Worm (Caenorhabditis elegans) whole organism, young adult: ENCODE measurements around the gene nas-37.

Source experiments
- C06A6.2 ChIP-seq: fragments of 200-800 bp; sonication (Bioruptor generic); conservative IDR thresholded peaks from 2 replicates; pipeline ENCODE4 v1.3.6; 2022; ENCODE audit warnings: missing genetic modification characterization, missing compliant biosample characterization
- D2030.7 ChIP-seq: fragments of 200-800 bp; sonication (Bioruptor generic); IDR thresholded peaks from 2 replicates; pipeline ENCODE4 v1.3.6; 2022; ENCODE audit warnings: missing genetic modification reagents, missing genetic modification characterization, missing compliant biosample characterization
- F22D6.2 ChIP-seq: sonication (generic microtip); optimal IDR thresholded peaks from 2 replicates; lab custom pipeline; 2016; ENCODE audit warnings: mild to moderate bottlenecking, missing genetic modification characterization, missing compliant biosample characterization
- F33H1.4 ChIP-seq: fragments of 200-800 bp; sonication (Bioruptor generic); IDR thresholded peaks from 2 replicates; pipeline ENCODE4 v1.3.6; 2022; ENCODE audit warnings: missing genetic modification reagents, missing genetic modification characterization, missing compliant biosample characterization
- T07F8.4 ChIP-seq: sonication (generic microtip); optimal IDR thresholded peaks from 2 replicates; lab custom pipeline; 2016; ENCODE audit warnings: mild to moderate bottlenecking, missing genetic modification characterization, moderate library complexity, missing compliant biosample characterization
- T26A5.8 ChIP-seq: sonication (generic microtip); optimal IDR thresholded peaks from 2 replicates; lab custom pipeline; 2016; ENCODE audit warnings: missing genetic modification characterization, missing compliant biosample characterization
- Y53G8AR.9 ChIP-seq: fragments of 200-800 bp; sonication (Bioruptor generic); conservative IDR thresholded peaks from 2 replicates; pipeline ENCODE4 v1.3.6; 2022; ENCODE audit warnings: missing genetic modification reagents, missing genetic modification characterization, missing compliant biosample characterization
- Y67H2A.10 ChIP-seq: fragments of 200-800 bp; sonication (Bioruptor generic); conservative IDR thresholded peaks from 2 replicates; pipeline ENCODE4 v1.3.6; 2022; ENCODE audit warnings: missing genetic modification reagents, missing genetic modification characterization, missing compliant biosample characterization
- Y95B8A.8 ChIP-seq: fragments of 200-800 bp; sonication (Bioruptor generic); IDR thresholded peaks from 2 replicates; pipeline ENCODE4 v1.3.6; 2022; ENCODE audit warnings: missing genetic modification reagents, missing genetic modification characterization, missing compliant biosample characterization
- aptf-3 ChIP-seq: fragments of 200-800 bp; sonication (Bioruptor generic); IDR thresholded peaks from 2 replicates; pipeline ENCODE4 v1.3.6; 2022; ENCODE audit warnings: missing genetic modification characterization, missing compliant biosample characterization
- ccch-3 ChIP-seq: fragments of 200-800 bp; sonication (Bioruptor generic); optimal IDR thresholded peaks from 2 replicates; lab custom pipeline; 2018; ENCODE audit warnings: mild to moderate bottlenecking, missing genetic modification characterization, missing compliant biosample characterization
- cebp-1 ChIP-seq, 2 experiments: fragments of 200-800 bp in 1 of 2; sonication (Bioruptor generic) in 1 of 2; sonication (generic microtip) in 1 of 2; IDR thresholded peaks in 1 of 2; optimal IDR thresholded peaks in 1 of 2; 2 replicates each; pipeline versions ENCODE4 v1.3.6 to Lab custom; 2017 to 2022; ENCODE audit warnings: missing compliant biosample characterization in 2 of 2, missing genetic modification characterization in 2 of 2, mild to moderate bottlenecking in 1 of 2, missing genetic modification reagents in 1 of 2, moderate library complexity in 1 of 2
- cebp-2 ChIP-seq: fragments of 200-800 bp; sonication (Bioruptor generic); IDR thresholded peaks from 2 replicates; pipeline ENCODE4 v1.3.6; 2022; ENCODE audit warnings: missing genetic modification characterization, missing compliant biosample characterization
- ceh-100 ChIP-seq: fragments of 200-800 bp; sonication (Bioruptor generic); IDR thresholded peaks from 2 replicates; pipeline ENCODE4 v1.3.6; 2022; ENCODE audit warnings: missing genetic modification reagents, missing genetic modification characterization, missing compliant biosample characterization
- ceh-40 ChIP-seq: fragments of 200-800 bp; sonication (Bioruptor generic); IDR thresholded peaks from 2 replicates; pipeline ENCODE4 v1.3.6; 2022; ENCODE audit warnings: missing genetic modification characterization, missing compliant biosample characterization
- chd-7 ChIP-seq: sonication (generic microtip); optimal IDR thresholded peaks from 2 replicates; lab custom pipeline; 2016; ENCODE audit warnings: mild to moderate bottlenecking, missing genetic modification characterization, moderate library complexity, missing compliant biosample characterization
- egl-44 ChIP-seq: fragments of 200-800 bp; sonication (Bioruptor generic); IDR thresholded peaks from 2 replicates; pipeline ENCODE4 v1.3.6; 2022; ENCODE audit warnings: missing genetic modification reagents, missing genetic modification characterization, missing compliant biosample characterization
- fkh-3 ChIP-seq: sonication (generic microtip); optimal IDR thresholded peaks from 2 replicates; lab custom pipeline; 2016; ENCODE audit warnings: mild to moderate bottlenecking, missing genetic modification characterization, missing compliant biosample characterization
- gei-17 ChIP-seq: fragments of 200-800 bp; sonication (Bioruptor generic); optimal IDR thresholded peaks from 2 replicates; lab custom pipeline; 2018; ENCODE audit warnings: mild to moderate bottlenecking, missing genetic modification characterization, missing compliant biosample characterization
- let-526 ChIP-seq: fragments of 200-800 bp; sonication (Bioruptor generic); IDR thresholded peaks from 2 replicates; pipeline ENCODE4 v1.3.6; 2022; ENCODE audit warnings: missing genetic modification reagents, missing genetic modification characterization, missing compliant biosample characterization
- lin-40 ChIP-seq: sonication (generic microtip); optimal IDR thresholded peaks from 2 replicates; lab custom pipeline; 2016; ENCODE audit warnings: missing genetic modification characterization, mild to moderate bottlenecking, missing compliant biosample characterization, missing genotype, missing genetic modification reagents
- lsl-1 ChIP-seq: fragments of 200-800 bp; sonication (Bioruptor generic); optimal IDR thresholded peaks from 2 replicates; lab custom pipeline; 2018; ENCODE audit warnings: mild to moderate bottlenecking, missing genetic modification characterization, moderate library complexity, missing compliant biosample characterization
- nhr-90 ChIP-seq: sonication (generic microtip); optimal IDR thresholded peaks from 2 replicates; lab custom pipeline; 2016; ENCODE audit warnings: missing genotype, mild to moderate bottlenecking, missing genetic modification characterization, missing compliant biosample characterization
- rec-8 ChIP-seq, 2 experiments: sonication (generic microtip); optimal IDR thresholded peaks; 2 replicates each; lab custom pipeline; 2016; ENCODE audit warnings: mild to moderate bottlenecking in 2 of 2, missing genetic modification characterization in 2 of 2, missing genetic modification reagents in 2 of 2, missing genotype in 2 of 2, missing biosample characterization in 1 of 2, missing compliant biosample characterization in 1 of 2, moderate library complexity in 1 of 2
- sea-2 ChIP-seq: fragments of 200-800 bp; sonication (Bioruptor generic); IDR thresholded peaks from 2 replicates; pipeline ENCODE4 v1.3.6; 2022; ENCODE audit warnings: missing genetic modification characterization, missing compliant biosample characterization
- snpc-1.1 ChIP-seq: sonication (generic microtip); optimal IDR thresholded peaks from 2 replicates; lab custom pipeline; 2017; ENCODE audit warnings: missing genetic modification characterization, mild to moderate bottlenecking, missing compliant biosample characterization, antibody characterized with exemption, moderate library complexity, missing genotype, missing genetic modification reagents; ENCODE audit not compliant: insufficient read depth
- sptf-2 ChIP-seq: fragments of 200-800 bp; sonication (Bioruptor generic); optimal IDR thresholded peaks from 2 replicates; lab custom pipeline; 2018; ENCODE audit warnings: mild to moderate bottlenecking, missing genetic modification characterization, missing compliant biosample characterization
- tbx-9 ChIP-seq: sonication (generic microtip); optimal IDR thresholded peaks from 2 replicates; lab custom pipeline; 2016; ENCODE audit warnings: borderline replicate concordance, missing genetic modification characterization, inconsistent platforms, missing compliant biosample characterization
- unc-130 ChIP-seq: sonication (generic microtip); optimal IDR thresholded peaks from 2 replicates; lab custom pipeline; 2016; ENCODE audit warnings: missing genetic modification reagents, missing genetic modification characterization, missing compliant biosample characterization
- unc-62 ChIP-seq: fragments of 150-350 bp; optimal IDR thresholded peaks from 2 replicates; lab custom pipeline; 2014; ENCODE audit warnings: missing biosample characterization, missing genetic modification reagents, missing genetic modification characterization
- xnd-1 ChIP-seq: sonication (generic microtip); optimal IDR thresholded peaks from 2 replicates; lab custom pipeline; 2016; ENCODE audit warnings: missing genotype, missing genetic modification reagents, missing genetic modification characterization, missing compliant biosample characterization
- ztf-22 ChIP-seq: fragments of 200-800 bp; sonication (Bioruptor generic); optimal IDR thresholded peaks from 2 replicates; lab custom pipeline; 2018; ENCODE audit warnings: mild to moderate bottlenecking, missing genetic modification characterization, moderate library complexity, missing compliant biosample characterization
- ztf-28 ChIP-seq: fragments of 200-800 bp; sonication (Bioruptor generic); IDR thresholded peaks from 2 replicates; pipeline ENCODE4 v1.3.6; 2022; ENCODE audit warnings: missing genetic modification reagents, missing genetic modification characterization, missing compliant biosample characterization
- ztf-6 ChIP-seq: fragments of 200-800 bp; sonication (Bioruptor generic); IDR thresholded peaks from 2 replicates; pipeline ENCODE4 v1.3.6; 2022; ENCODE audit warnings: missing genetic modification reagents, missing genetic modification characterization, missing compliant biosample characterization

Gene nas-37

ce11 chrX:9940524-9940923 lies 8.3 kb downstream of the nas-37 start:
- TF ChIP-seq xnd-1 (tag; lab: Kevin White, UChicago) (no peak), chd-7 (no peak), Y53G8AR.9 (GFP tag; lab: Robert Waterston, UW) (no peak), fkh-3 (tag; lab: Kevin White, UChicago) (no peak), unc-130 (GFP tag; lab: Kevin White, UChicago) (no peak), D2030.7 (GFP tag; lab: Robert Waterston, UW) (no peak), Y67H2A.10 (GFP tag; lab: Robert Waterston, UW) (no peak), ceh-40 (GFP tag; lab: Robert Waterston, UW) (no peak), lsl-1 (GFP tag; lab: Kevin White, UChicago) (no peak), rec-8 (tag; optimal IDR thresholded peaks at IDR 0.05; lab: Kevin White, UChicago) (no peak), nhr-90 (no peak), C06A6.2 (GFP tag; lab: Robert Waterston, UW) (no peak), unc-62 (GFP tag; lab: Kevin White, UChicago) (no peak), let-526 (GFP tag; lab: Robert Waterston, UW) (no peak)

DNA sequence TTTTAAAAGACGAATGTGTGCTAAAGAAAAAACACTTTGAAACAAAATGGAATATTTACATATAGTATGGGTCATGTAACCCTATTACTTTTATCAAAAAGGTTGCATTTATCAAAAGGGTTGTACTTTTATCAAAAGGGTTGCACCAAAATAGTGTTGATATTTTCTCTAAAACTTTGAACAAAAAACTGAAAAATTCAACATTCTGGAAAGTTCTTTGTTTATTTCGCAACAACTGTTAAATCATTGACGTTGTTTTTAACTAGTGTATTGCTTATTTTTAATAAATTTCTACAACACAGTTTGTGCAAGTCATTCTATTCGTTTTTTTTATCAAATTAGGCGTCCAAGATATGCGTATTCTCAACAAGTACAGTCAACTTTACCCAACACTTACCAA lies 10.3 kb downstream of the nas-37 start, which contains the start of the genes C17G1.5 and C17G1.14:
TSS of gene C17G1.5 (plus strand) at position 266 of the 400 bp plus-strand sequence.
TSS of gene C17G1.14 (plus strand) at position 277 of the 400 bp plus-strand sequence.
- TF ChIP-seq ceh-40 (GFP tag; lab: Robert Waterston, UW) (no peak), ceh-100 (GFP tag; lab: Robert Waterston, UW) (no peak), Y95B8A.8 (GFP tag; lab: Robert Waterston, UW) (no peak), lin-40 (no peak), snpc-1.1 (tag; lab: Kevin White, UChicago) (no peak), cebp-1 (GFP tag; IDR thresholded peaks at IDR 0.05; lab: Robert Waterston, UW) (peak; percentile 39; the same call in 1 of the 2 replicates), cebp-1 (tag; optimal IDR thresholded peaks at IDR 0.05; lab: Kevin White, UChicago) (peak; percentile 73), ztf-28 (GFP tag; lab: Robert Waterston, UW) (no peak), ccch-3 (no peak), tbx-9 (tag; lab: Kevin White, UChicago) (no peak)

- TF ChIP-seq egl-44 (GFP tag; lab: Robert Waterston, UW) (no peak), cebp-2 (no peak), aptf-3 (GFP tag; lab: Robert Waterston, UW) (no peak), F22D6.2 (tag; lab: Kevin White, UChicago) (no peak), gei-17 (GFP tag; lab: Kevin White, UChicago) (no peak), rec-8 (tag; optimal IDR thresholded peaks at IDR 0.05; lab: Kevin White, UChicago) (no peak), F33H1.4 (GFP tag; lab: Robert Waterston, UW) (no peak), ztf-22 (GFP tag; lab: Kevin White, UChicago) (no peak), T26A5.8 (tag; lab: Kevin White, UChicago) (no peak), sea-2 (GFP tag; lab: Robert Waterston, UW) (no peak), T07F8.4 (tag; lab: Kevin White, UChicago) (no peak), C06A6.2 (GFP tag; lab: Robert Waterston, UW) (no peak), ztf-6 (GFP tag; lab: Robert Waterston, UW) (no peak), sptf-2 (GFP tag; lab: Kevin White, UChicago) (no peak)
These were observed 10.8 kb downstream of the nas-37 start for ce11 chrX:9938091-9938490.
